Worm (Caenorhabditis elegans) whole organism, mixed stage, embryonic: Measurements from ENCODE around the gene K09E9.7.

Experiments used
- M03D4.4 ChIP-seq: sonication (generic microtip); optimal IDR thresholded peaks from 2 replicates; lab custom pipeline; 2017; ENCODE audit warnings: mild to moderate bottlenecking, missing genetic modification characterization, missing compliant biosample characterization
- bed-3 ChIP-seq: fragments of 200-800 bp; sonication (Bioruptor generic); optimal IDR thresholded peaks from 3 replicates; lab custom pipeline; 2018; ENCODE audit warnings: mild to moderate bottlenecking, missing genetic modification characterization, moderate library complexity, missing compliant biosample characterization
- blmp-1 ChIP-seq: fragments of 150-350 bp; optimal IDR thresholded peaks from 2 replicates; lab custom pipeline; 2014; ENCODE audit warnings: missing biosample characterization, missing genetic modification characterization
- ceh-39 ChIP-seq: fragments of 150-350 bp; optimal IDR thresholded peaks from 2 replicates; lab custom pipeline; 2014; ENCODE audit warnings: missing biosample characterization, missing genetic modification characterization
- ceh-43 ChIP-seq: fragments of 200-800 bp; sonication (Bioruptor generic); optimal IDR thresholded peaks from 2 replicates; lab custom pipeline; 2018; ENCODE audit warnings: mild to moderate bottlenecking, missing genetic modification characterization, moderate library complexity, missing compliant biosample characterization
- ceh-83 ChIP-seq: fragments of 200-800 bp; sonication (Bioruptor generic); optimal IDR thresholded peaks from 2 replicates; lab custom pipeline; 2018; ENCODE audit warnings: mild to moderate bottlenecking, missing genetic modification characterization, missing compliant biosample characterization
- ces-1 ChIP-seq: fragments of 150-350 bp; optimal IDR thresholded peaks from 2 replicates; lab custom pipeline; 2014; ENCODE audit warnings: missing biosample characterization, missing genetic modification reagents, missing genetic modification characterization
- cnd-1 ChIP-seq: fragments of 200-800 bp; sonication (Bioruptor generic); optimal IDR thresholded peaks from 2 replicates; lab custom pipeline; 2018; ENCODE audit warnings: mild to moderate bottlenecking, missing genetic modification characterization, missing compliant biosample characterization
- drap-1 ChIP-seq: fragments of 200-800 bp; sonication (Bioruptor generic); optimal IDR thresholded peaks from 3 replicates; lab custom pipeline; 2018; ENCODE audit warnings: mild to moderate bottlenecking, missing genetic modification characterization, missing compliant biosample characterization
- elt-1 ChIP-seq: sonication (generic microtip); optimal IDR thresholded peaks from 2 replicates; lab custom pipeline; 2017; ENCODE audit warnings: missing genetic modification characterization, mild to moderate bottlenecking, missing compliant biosample characterization, antibody characterized with exemption, moderate library complexity, borderline replicate concordance; ENCODE audit not compliant: insufficient read depth
- elt-3 ChIP-seq: fragments of 150-350 bp; optimal IDR thresholded peaks from 2 replicates; lab custom pipeline; 2014; ENCODE audit warnings: missing biosample characterization, missing genetic modification characterization
- flh-1 ChIP-seq: fragments of 200-800 bp; sonication (Bioruptor generic); optimal IDR thresholded peaks from 2 replicates; lab custom pipeline; 2018; ENCODE audit warnings: mild to moderate bottlenecking, missing genetic modification characterization, moderate library complexity, missing compliant biosample characterization
- ham-2 ChIP-seq: fragments of 200-800 bp; sonication (Bioruptor generic); optimal IDR thresholded peaks from 2 replicates; lab custom pipeline; 2018; ENCODE audit warnings: mild to moderate bottlenecking, missing genetic modification characterization, missing compliant biosample characterization
- lin-32 ChIP-seq: fragments of 200-800 bp; sonication (Bioruptor generic); optimal IDR thresholded peaks from 2 replicates; lab custom pipeline; 2018; ENCODE audit warnings: mild to moderate bottlenecking, missing genetic modification characterization, missing compliant biosample characterization
- lsy-2 ChIP-seq: fragments of 150-350 bp; optimal IDR thresholded peaks from 2 replicates; lab custom pipeline; 2014; ENCODE audit warnings: missing biosample characterization, missing genetic modification characterization
- mab-5 ChIP-seq: fragments of 150-350 bp; optimal IDR thresholded peaks from 2 replicates; lab custom pipeline; 2014; ENCODE audit warnings: missing biosample characterization, missing genetic modification characterization
- mls-2 ChIP-seq: sonication (generic microtip); optimal IDR thresholded peaks from 2 replicates; lab custom pipeline; 2016; ENCODE audit warnings: mild to moderate bottlenecking, missing genetic modification characterization, moderate library complexity, missing compliant biosample characterization
- nhr-12 ChIP-seq: fragments of 150-350 bp; optimal IDR thresholded peaks from 2 replicates; lab custom pipeline; 2014; ENCODE audit warnings: missing biosample characterization, missing genetic modification characterization
- nhr-2 ChIP-seq: fragments of 150-350 bp; optimal IDR thresholded peaks from 2 replicates; lab custom pipeline; 2014; ENCODE audit warnings: missing biosample characterization, missing genetic modification characterization
- nhr-237 ChIP-seq: fragments of 150-350 bp; optimal IDR thresholded peaks from 2 replicates; lab custom pipeline; 2014; ENCODE audit warnings: missing biosample characterization, missing genetic modification characterization
- nhr-28 ChIP-seq: fragments of 150-350 bp; optimal IDR thresholded peaks from 2 replicates; lab custom pipeline; 2014; ENCODE audit warnings: missing biosample characterization, missing genetic modification characterization
- nhr-76 ChIP-seq: sonication (generic microtip); optimal IDR thresholded peaks from 2 replicates; lab custom pipeline; 2017; ENCODE audit warnings: missing biosample characterization, missing genetic modification characterization
- pha-4 ChIP-seq: fragments of 150-350 bp; optimal IDR thresholded peaks from 2 replicates; lab custom pipeline; 2018; ENCODE audit warnings: missing biosample characterization, missing genetic modification reagents, missing genetic modification characterization
- sem-2 ChIP-seq: fragments of 200-800 bp; sonication (Bioruptor generic); optimal IDR thresholded peaks from 2 replicates; lab custom pipeline; 2018; ENCODE audit warnings: mild to moderate bottlenecking, missing genetic modification characterization, missing compliant biosample characterization
- snpc-4 ChIP-seq: fragments of 150-350 bp; optimal IDR thresholded peaks from 2 replicates; lab custom pipeline; 2014; ENCODE audit warnings: missing biosample characterization, missing genetic modification characterization
- sptf-1 ChIP-seq: sonication (generic microtip); optimal IDR thresholded peaks from 2 replicates; lab custom pipeline; 2017; ENCODE audit warnings: mild to moderate bottlenecking, missing genetic modification characterization, moderate library complexity, missing compliant biosample characterization
- unc-120 ChIP-seq: sonication (generic microtip); optimal IDR thresholded peaks from 2 replicates; lab custom pipeline; 2017; ENCODE audit warnings: missing genetic modification characterization, missing compliant biosample characterization; ENCODE audit not compliant: poor library complexity, severe bottlenecking
- unc-62 ChIP-seq: fragments of 150-350 bp; optimal IDR thresholded peaks from 2 replicates; lab custom pipeline; 2014; ENCODE audit warnings: missing biosample characterization, missing genetic modification reagents, missing genetic modification characterization
- zip-8 ChIP-seq: fragments of 150-350 bp; optimal IDR thresholded peaks from 2 replicates; lab custom pipeline; 2014; ENCODE audit warnings: missing biosample characterization, missing genetic modification characterization
- ztf-11 ChIP-seq: fragments of 150-350 bp; optimal IDR thresholded peaks from 2 replicates; lab custom pipeline; 2014; ENCODE audit warnings: missing biosample characterization, missing genetic modification characterization

The K09E9.7 gene

DNA sequence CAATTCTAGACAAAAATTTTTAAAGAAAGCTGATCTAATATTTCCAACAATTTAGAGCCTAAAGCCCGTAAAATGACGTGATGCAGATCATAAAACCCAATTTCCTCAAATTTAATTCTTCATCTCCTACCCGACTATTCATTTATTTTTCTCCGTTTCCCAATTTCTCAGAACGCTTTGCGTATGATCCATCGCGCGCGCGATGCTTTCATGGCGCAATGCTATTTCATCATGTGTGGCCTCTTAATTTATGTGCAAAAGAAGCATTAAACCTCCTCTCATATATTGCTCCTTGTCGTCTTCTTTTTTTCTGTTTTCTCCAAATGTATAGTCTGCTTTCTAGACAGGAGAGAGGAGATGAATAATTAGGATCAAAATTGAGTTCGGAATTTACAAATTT, 28.0 kb downstream of the K09E9.7 start:
- TF ChIP-seq flh-1 (no peak), mab-5 (no peak), M03D4.4 (tag; lab: Kevin White, UChicago) (no peak), ces-1 (GFP tag; lab: Kevin White, UChicago) (peak; percentile 41), sem-2 (no peak)
- TF ChIP-seq, all 35 proteins: peak for 1

DNA sequence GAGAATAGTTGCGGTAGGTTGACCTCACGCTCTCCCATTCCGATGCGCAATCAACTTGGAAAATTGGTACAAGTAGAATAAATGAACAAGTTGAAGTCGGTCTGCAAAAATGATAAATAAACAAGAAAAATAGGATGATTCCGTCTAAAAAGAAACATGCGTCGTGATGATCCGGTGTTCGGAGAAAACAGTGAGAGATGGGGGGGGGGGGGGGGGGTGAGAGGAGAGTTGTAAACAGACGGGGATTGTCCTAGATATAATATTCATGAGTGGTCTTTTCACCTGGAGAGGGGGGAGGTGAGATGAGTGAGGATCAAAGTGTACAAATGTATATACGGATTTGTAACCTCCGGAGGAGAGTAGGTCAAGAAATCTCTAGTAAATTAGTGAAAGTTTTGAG, 34.9 kb downstream of the K09E9.7 start, which contains the start of gene F59D12.2:
TSS of gene F59D12.2 (minus strand) at position 101 of the 400 bp plus-strand sequence.
- TF ChIP-seq elt-1 (no peak), nhr-28 (tag; lab: Kevin White, UChicago) (no peak), sptf-1 (tag; lab: Kevin White, UChicago) (no peak), lsy-2 (tag; lab: Kevin White, UChicago) (no peak)

DNA sequence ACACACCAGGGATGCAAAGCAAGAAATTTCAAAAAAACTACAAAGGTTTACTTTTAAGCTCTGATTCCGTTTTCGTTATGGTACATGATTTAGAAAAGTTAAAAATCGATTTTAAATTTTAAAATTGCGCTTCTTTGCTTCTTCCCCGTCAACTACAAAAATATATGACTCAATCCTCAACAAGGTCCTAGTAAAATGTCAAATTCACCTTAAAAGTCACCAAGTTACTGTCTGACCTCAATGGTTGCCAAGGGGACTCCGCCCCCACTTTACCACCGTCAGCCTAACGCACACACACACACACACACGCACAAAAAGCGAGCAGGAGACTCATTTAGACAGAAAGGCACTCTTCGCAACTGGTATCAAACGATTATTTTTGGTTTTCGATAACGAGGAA, 40.7 kb downstream of the K09E9.7 start, which contains the start of gene gpn-1:
TSS of gene gpn-1 (plus strand) at position 301 of the 400 bp plus-strand sequence.
- TF ChIP-seq sptf-1 (tag; lab: Kevin White, UChicago) = no peak
- TF ChIP-seq ztf-11 (tag; lab: Kevin White, UChicago) = no peak
- no peak for TF ChIP-seq ces-1 (GFP tag; lab: Kevin White, UChicago)
- TF ChIP-seq sem-2 = no peak
- no peak for TF ChIP-seq zip-8
- TF ChIP-seq ceh-43 (GFP tag; lab: Kevin White, UChicago) = no peak
- no peak for TF ChIP-seq ceh-83 (GFP tag; lab: Kevin White, UChicago)
- TF ChIP-seq nhr-76 (tag; lab: Kevin White, UChicago) = no peak
- no peak for TF ChIP-seq bed-3 (GFP tag; lab: Kevin White, UChicago)
- TF ChIP-seq elt-1 = no peak
- TF ChIP-seq blmp-1 (tag; lab: Kevin White, UChicago) = no peak
- TF ChIP-seq unc-120 (tag; lab: Kevin White, UChicago) = no peak
- TF ChIP-seq nhr-12 (tag; lab: Kevin White, UChicago) = no peak
- no peak for TF ChIP-seq lsy-2 (tag; lab: Kevin White, UChicago)
- no peak for TF ChIP-seq drap-1 (GFP tag; lab: Kevin White, UChicago)
- TF ChIP-seq elt-3 (tag; lab: Kevin White, UChicago) = no peak
- TF ChIP-seq unc-62 (GFP tag; lab: Kevin White, UChicago) = no peak
- no peak for TF ChIP-seq ceh-39 (tag; lab: Kevin White, UChicago)
- TF ChIP-seq pha-4 (tag; lab: Kevin White, UChicago) = no peak
- no peak for TF ChIP-seq nhr-2
- TF ChIP-seq, all 35 proteins: peak for 0

DNA sequence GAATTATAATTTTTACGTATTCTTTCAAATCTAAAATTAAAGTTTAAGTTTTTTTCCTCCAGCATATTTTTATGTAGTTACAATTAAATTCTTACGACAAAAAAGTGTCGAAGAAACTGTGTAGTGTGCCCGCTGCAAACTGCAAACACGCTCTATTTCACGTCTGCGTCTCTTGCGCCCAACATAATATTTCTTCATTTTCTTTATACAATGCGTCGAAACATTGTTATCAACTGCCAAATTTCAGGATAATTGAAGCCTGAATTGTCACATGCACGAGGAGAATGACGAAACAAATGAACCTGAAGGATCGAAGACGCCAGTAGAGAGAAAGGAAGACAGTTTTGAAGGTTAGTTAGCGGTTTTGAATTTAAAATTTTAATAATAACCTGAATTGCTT, 48.5 kb downstream of the K09E9.7 start, which contains the start of gene C03H12.1:
TSS of gene C03H12.1 (plus strand) at position 206 of the 400 bp plus-strand sequence.
- TF ChIP-seq lin-32 (GFP tag; lab: Kevin White, UChicago) = no peak
- TF ChIP-seq ztf-11 (tag; lab: Kevin White, UChicago) = no peak
- TF ChIP-seq flh-1 = no peak
- no peak for TF ChIP-seq mls-2 (tag; lab: Kevin White, UChicago)
- no peak for TF ChIP-seq nhr-2
- no peak for TF ChIP-seq elt-1
- no peak for TF ChIP-seq elt-3 (tag; lab: Kevin White, UChicago)
- no peak for TF ChIP-seq ham-2 (GFP tag; lab: Kevin White, UChicago)
- TF ChIP-seq nhr-237 = no peak
- TF ChIP-seq mab-5 = no peak
- TF ChIP-seq snpc-4 (tag; lab: Kevin White, UChicago) = no peak
- no peak for TF ChIP-seq unc-62 (GFP tag; lab: Kevin White, UChicago)
- TF ChIP-seq pha-4 (tag; lab: Kevin White, UChicago) = no peak
- TF ChIP-seq ceh-39 (tag; lab: Kevin White, UChicago) = no peak
- TF ChIP-seq lsy-2 (tag; lab: Kevin White, UChicago) = no peak
- no peak for TF ChIP-seq cnd-1
- TF ChIP-seq sptf-1 (tag; lab: Kevin White, UChicago) = no peak
- no peak for TF ChIP-seq bed-3 (GFP tag; lab: Kevin White, UChicago)
- no peak for TF ChIP-seq M03D4.4 (tag; lab: Kevin White, UChicago)
